Fruit fly (Drosophila melanogaster) whole organism, embryonic: ENCODE results near the gene CG6126.

Source experiments
- Adf1 ChIP-seq: fragments of 200-800 bp; sonication (Bioruptor generic); IDR thresholded peaks from 2 replicates; pipeline ENCODE4 v1.3.6; 2022; ENCODE audit warnings: missing biosample characterization, missing genetic modification characterization
- Antp ChIP-seq: fragments of 200-800 bp; sonication (Bioruptor generic); optimal IDR thresholded peaks from 3 replicates; lab custom pipeline; 2016; ENCODE audit warnings: missing biosample characterization, missing genetic modification characterization
- B-H2 ChIP-seq: fragments of 200-800 bp; sonication (Bioruptor generic); optimal IDR thresholded peaks from 2 replicates; lab custom pipeline; 2018; ENCODE audit warnings: missing biosample characterization, mild to moderate bottlenecking, missing genetic modification characterization
- CG10979 ChIP-seq: fragments of 200-800 bp; sonication (Bioruptor generic); optimal IDR thresholded peaks from 2 replicates; lab custom pipeline; 2018; ENCODE audit warnings: missing biosample characterization, mild to moderate bottlenecking, missing genetic modification characterization, moderate library complexity
- CG12071 ChIP-seq: fragments of 200-800 bp; sonication (Bioruptor generic); optimal IDR thresholded peaks from 3 replicates; lab custom pipeline; 2018; ENCODE audit warnings: missing biosample characterization, mild to moderate bottlenecking, missing genetic modification characterization
- CG13287 ChIP-seq: fragments of 200-800 bp; sonication (Bioruptor generic); IDR thresholded peaks from 2 replicates; pipeline ENCODE4 v1.3.6; 2022; ENCODE audit warnings: missing biosample characterization, missing genetic modification characterization; ENCODE audit not compliant: partially characterized antibody
- CG13894 ChIP-seq: fragments of 200-800 bp; sonication (Bioruptor generic); optimal IDR thresholded peaks from 3 replicates; lab custom pipeline; 2018; ENCODE audit warnings: missing biosample characterization, mild to moderate bottlenecking, missing genetic modification characterization, moderate library complexity
- CG14667 ChIP-seq: fragments of 200-800 bp; sonication (Bioruptor generic); IDR thresholded peaks from 2 replicates; pipeline ENCODE4 v1.3.6; 2022; ENCODE audit warnings: missing biosample characterization, missing genetic modification characterization
- CG1603 ChIP-seq: fragments of 200-800 bp; sonication (Bioruptor generic); optimal IDR thresholded peaks from 2 replicates; lab custom pipeline; 2019; ENCODE audit warnings: missing biosample characterization, mild to moderate bottlenecking, missing genetic modification characterization, moderate library complexity
- CG1647 ChIP-seq: fragments of 200-800 bp; sonication (Bioruptor generic); optimal IDR thresholded peaks from 3 replicates; lab custom pipeline; 2016; ENCODE audit warnings: missing biosample characterization, missing genetic modification characterization
- CG16779 ChIP-seq: fragments of 200-800 bp; sonication (Bioruptor generic); IDR thresholded peaks from 2 replicates; pipeline ENCODE4 v1.3.6; 2022; ENCODE audit warnings: missing biosample characterization, missing genetic modification characterization
- CG31388 ChIP-seq: fragments of 200-800 bp; sonication (Bioruptor generic); optimal IDR thresholded peaks from 2 replicates; lab custom pipeline; 2016; ENCODE audit warnings: missing biosample characterization, missing genetic modification characterization
- CG31441 ChIP-seq: fragments of 200-800 bp; sonication (Bioruptor generic); IDR thresholded peaks from 2 replicates; pipeline ENCODE4 v1.3.6; 2022; ENCODE audit warnings: missing biosample characterization, missing genetic modification characterization
- CG4360 ChIP-seq: fragments of 200-800 bp; sonication (Bioruptor generic); IDR thresholded peaks from 2 replicates; pipeline ENCODE4 v1.3.6; 2022; ENCODE audit warnings: missing biosample characterization, missing genetic modification characterization
- CG43689 ChIP-seq: fragments of 200-800 bp; sonication (Bioruptor generic); IDR thresholded peaks from 2 replicates; pipeline ENCODE4 v1.3.6; 2022; ENCODE audit warnings: missing biosample characterization, missing genetic modification characterization
- CG5180 ChIP-seq: fragments of 200-800 bp; sonication (Bioruptor generic); optimal IDR thresholded peaks from 3 replicates; lab custom pipeline; 2017; ENCODE audit warnings: missing biosample characterization, missing genetic modification characterization, mild to moderate bottlenecking, moderate library complexity, missing genetic modification reagents
- CG6813 ChIP-seq: fragments of 200-800 bp; sonication (Bioruptor generic); optimal IDR thresholded peaks from 2 replicates; lab custom pipeline; 2017; ENCODE audit warnings: missing biosample characterization, missing genetic modification characterization, mild to moderate bottlenecking, moderate library complexity, missing genetic modification reagents
- CG7556 ChIP-seq: fragments of 200-800 bp; sonication (Bioruptor generic); optimal IDR thresholded peaks from 2 replicates; lab custom pipeline; 2017; ENCODE audit warnings: missing biosample characterization, mild to moderate bottlenecking, missing genetic modification characterization
- CG7928 ChIP-seq: fragments of 200-800 bp; sonication (Bioruptor generic); optimal IDR thresholded peaks from 2 replicates; lab custom pipeline; 2017; ENCODE audit warnings: missing biosample characterization, mild to moderate bottlenecking, missing genetic modification characterization
- CG8290 ChIP-seq, 3 experiments: fragments of 200-800 bp; sonication (Bioruptor generic); optimal IDR thresholded peaks; 2 replicates each; lab custom pipeline; 2016 to 2019; ENCODE audit warnings: missing biosample characterization in 3 of 3, missing genetic modification characterization in 3 of 3, mild to moderate bottlenecking in 2 of 3, moderate library complexity in 1 of 3
- CG9932 ChIP-seq: fragments of 200-800 bp; sonication (Bioruptor generic); IDR thresholded peaks from 2 replicates; pipeline ENCODE4 v1.3.6; 2022; ENCODE audit warnings: missing biosample characterization, missing genetic modification characterization
- CkIIα-i1 ChIP-seq: fragments of 200-800 bp; sonication (Bioruptor generic); IDR thresholded peaks from 2 replicates; pipeline ENCODE4 v1.3.6; 2022; ENCODE audit warnings: missing biosample characterization, missing genetic modification characterization
- Dad ChIP-seq: fragments of 200-800 bp; sonication (Bioruptor generic); optimal IDR thresholded peaks from 3 replicates; lab custom pipeline; 2016; ENCODE audit warnings: missing biosample characterization, missing genetic modification characterization
- ERR ChIP-seq: fragments of 200-800 bp; sonication (Bioruptor generic); optimal IDR thresholded peaks from 2 replicates; lab custom pipeline; 2016; ENCODE audit warnings: missing biosample characterization, missing genetic modification characterization
- Eip74EF ChIP-seq, 2 experiments: fragments of 200-800 bp in 1 of 2; fragments of >200 bp in 1 of 2; sonication (Bioruptor generic) in 1 of 2; optimal IDR thresholded peaks; 2 replicates each; lab custom pipeline; 2017 to 2019; ENCODE audit warnings: missing biosample characterization in 2 of 2, missing genetic modification characterization in 2 of 2, mild to moderate bottlenecking in 1 of 2, moderate library complexity in 1 of 2
- Fer3 ChIP-seq: fragments of 200-800 bp; sonication (Bioruptor generic); optimal IDR thresholded peaks from 2 replicates; lab custom pipeline; 2018; ENCODE audit warnings: missing biosample characterization, mild to moderate bottlenecking, missing genetic modification characterization, moderate library complexity
- HLH54F ChIP-seq: fragments of 200-800 bp; sonication (Bioruptor generic); optimal IDR thresholded peaks from 3 replicates; lab custom pipeline; 2016; ENCODE audit warnings: missing biosample characterization, missing genetic modification characterization
- Hmr ChIP-seq: fragments of 200-800 bp; sonication (Bioruptor generic); optimal IDR thresholded peaks from 3 replicates; lab custom pipeline; 2017; ENCODE audit warnings: mild to moderate bottlenecking, missing biosample characterization, missing genetic modification reagents, missing genetic modification characterization
- Max ChIP-seq: fragments of 200-800 bp; sonication (Bioruptor generic); optimal IDR thresholded peaks from 2 replicates; lab custom pipeline; 2016; ENCODE audit warnings: missing biosample characterization, mild to moderate bottlenecking, missing genetic modification characterization
- Med ChIP-seq: fragments of 200-800 bp; sonication (Bioruptor generic); peaks from one replicate; lab custom pipeline; 2016; ENCODE audit warnings: missing biosample characterization, missing genetic modification characterization, mild to moderate bottlenecking, inconsistent platforms, moderate library complexity
- Mes4 ChIP-seq: fragments of 200-800 bp; sonication (Bioruptor generic); optimal IDR thresholded peaks from 2 replicates; lab custom pipeline; 2016; ENCODE audit warnings: missing biosample characterization, missing genetic modification characterization
- Nf-YC ChIP-seq: fragments of 200-800 bp; optimal IDR thresholded peaks from 3 replicates; lab custom pipeline; 2019; ENCODE audit warnings: missing biosample characterization, mild to moderate bottlenecking, missing genetic modification characterization, moderate library complexity
- Pdp1 ChIP-seq, 2 experiments: fragments of 200-800 bp; sonication (Bioruptor generic); optimal IDR thresholded peaks; 3 replicates each; lab custom pipeline; 2016; ENCODE audit warnings: missing biosample characterization in 2 of 2, missing genetic modification characterization in 2 of 2, mild to moderate bottlenecking in 1 of 2, moderate library complexity in 1 of 2
- Sry-β ChIP-seq: fragments of 200-800 bp; sonication (Bioruptor generic); optimal IDR thresholded peaks from 2 replicates; lab custom pipeline; 2018; ENCODE audit warnings: missing biosample characterization, mild to moderate bottlenecking, missing genetic modification characterization, moderate library complexity
- Ssrp ChIP-seq: fragments of 200-800 bp; sonication (Bioruptor generic); optimal IDR thresholded peaks from 2 replicates; lab custom pipeline; 2018; ENCODE audit warnings: missing biosample characterization, mild to moderate bottlenecking, missing genetic modification characterization, moderate library complexity
- abd-A ChIP-seq: fragments of 200-800 bp; sonication (Bioruptor generic); optimal IDR thresholded peaks from 3 replicates; lab custom pipeline; 2019; ENCODE audit warnings: missing biosample characterization, mild to moderate bottlenecking, missing genetic modification characterization, moderate library complexity
- aop ChIP-seq: fragments of 200-800 bp; sonication (Bioruptor generic); IDR thresholded peaks from 2 replicates; pipeline ENCODE4 v1.3.6; 2022; ENCODE audit warnings: missing biosample characterization, missing genetic modification characterization
- ap ChIP-seq: fragments of 200-800 bp; sonication (Bioruptor generic); IDR thresholded peaks from 2 replicates; pipeline ENCODE4 v1.3.6; 2022; ENCODE audit warnings: missing biosample characterization, missing genetic modification characterization
- caup ChIP-seq: fragments of 200-800 bp; sonication (Bioruptor generic); optimal IDR thresholded peaks from 3 replicates; lab custom pipeline; 2017; ENCODE audit warnings: missing biosample characterization, mild to moderate bottlenecking, missing genetic modification characterization, moderate library complexity; ENCODE audit not compliant: severe bottlenecking
- ci ChIP-seq: fragments of 200-800 bp; sonication (Bioruptor generic); IDR thresholded peaks from 3 replicates; pipeline ENCODE4 v1.3.6; 2022; ENCODE audit warnings: missing biosample characterization, missing genetic modification characterization
- crol ChIP-seq: fragments of 200-800 bp; sonication (Bioruptor generic); IDR thresholded peaks from 2 replicates; pipeline ENCODE4 v1.3.6; 2022; ENCODE audit warnings: missing biosample characterization, missing genetic modification characterization
- kah ChIP-seq: fragments of 200-800 bp; sonication (Bioruptor generic); optimal IDR thresholded peaks from 2 replicates; lab custom pipeline; 2018; ENCODE audit warnings: missing biosample characterization, mild to moderate bottlenecking, missing genetic modification characterization
- mirr ChIP-seq: fragments of 200-800 bp; sonication (Bioruptor generic); optimal IDR thresholded peaks from 3 replicates; lab custom pipeline; 2018; ENCODE audit warnings: missing biosample characterization, mild to moderate bottlenecking, missing genetic modification characterization
- repo ChIP-seq: fragments of 200-800 bp; sonication (Bioruptor generic); optimal IDR thresholded peaks from 2 replicates; lab custom pipeline; 2016; ENCODE audit warnings: missing biosample characterization, missing genetic modification characterization
- slp2 ChIP-seq: fragments of 200-800 bp; sonication (Bioruptor generic); optimal IDR thresholded peaks from 2 replicates; lab custom pipeline; 2016; ENCODE audit warnings: missing biosample characterization, missing genetic modification characterization
- sr ChIP-seq: fragments of 200-800 bp; sonication (Bioruptor generic); IDR thresholded peaks from 3 replicates; pipeline ENCODE4 v1.3.6; 2022; ENCODE audit warnings: missing biosample characterization, missing genetic modification characterization
- tna ChIP-seq: fragments of 200-800 bp; sonication (Bioruptor generic); IDR thresholded peaks from 2 replicates; pipeline ENCODE4 v1.3.6; 2022; ENCODE audit warnings: missing biosample characterization, missing genetic modification characterization; ENCODE audit not compliant: partially characterized antibody

CG6126 gene

DNA sequence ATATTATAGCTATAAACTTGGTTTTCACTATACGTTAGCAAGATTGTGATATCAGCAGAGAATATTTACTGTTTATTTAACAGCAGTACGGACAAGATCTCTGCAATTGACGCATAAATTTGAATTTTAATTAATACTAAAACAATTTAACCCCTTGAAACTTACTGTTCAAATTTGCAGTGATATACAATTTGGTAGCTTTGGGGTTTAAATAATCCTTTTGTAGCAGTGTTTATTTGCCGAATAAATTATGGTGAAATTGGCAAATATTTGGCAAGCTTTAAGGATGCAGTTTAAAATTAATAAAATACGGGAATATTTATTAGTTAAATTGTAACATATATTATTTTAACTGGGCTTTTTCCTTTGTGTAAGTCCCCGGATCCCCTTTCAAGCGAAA lies 14.5 kb upstream of the CG6126 start (continued):
- TF ChIP-seq HLH54F (GFP tag; lab: Kevin White, UChicago): no peak
- TF ChIP-seq aop: no peak
- no peak for TF ChIP-seq caup (GFP tag; lab: Kevin White, UChicago)
- no peak for TF ChIP-seq CG7928 (GFP tag; lab: Kevin White, UChicago)
- no peak for TF ChIP-seq CG5180 (GFP tag; lab: Kevin White, UChicago)
- TF ChIP-seq Max (GFP tag; lab: Kevin White, UChicago): no peak
- no peak for TF ChIP-seq Eip74EF (GFP tag; optimal IDR thresholded peaks at IDR 0.05; lab: Kevin White, UChicago)
- TF ChIP-seq Dad: no peak
- TF ChIP-seq CG10979 (tag; lab: Kevin White, UChicago): no peak
- no peak for TF ChIP-seq CG1647 (GFP tag; lab: Kevin White, UChicago)
- TF ChIP-seq CG7556 (GFP tag; lab: Kevin White, UChicago): peak; percentile 0
- TF ChIP-seq CG13287 (GFP tag; lab: Robert Waterston, UW): no peak
- 0 out of 2 replicates have a peak, but pooled peaks have one; percentile 16 for TF ChIP-seq CG31441 (GFP tag; lab: Robert Waterston, UW)

DNA sequence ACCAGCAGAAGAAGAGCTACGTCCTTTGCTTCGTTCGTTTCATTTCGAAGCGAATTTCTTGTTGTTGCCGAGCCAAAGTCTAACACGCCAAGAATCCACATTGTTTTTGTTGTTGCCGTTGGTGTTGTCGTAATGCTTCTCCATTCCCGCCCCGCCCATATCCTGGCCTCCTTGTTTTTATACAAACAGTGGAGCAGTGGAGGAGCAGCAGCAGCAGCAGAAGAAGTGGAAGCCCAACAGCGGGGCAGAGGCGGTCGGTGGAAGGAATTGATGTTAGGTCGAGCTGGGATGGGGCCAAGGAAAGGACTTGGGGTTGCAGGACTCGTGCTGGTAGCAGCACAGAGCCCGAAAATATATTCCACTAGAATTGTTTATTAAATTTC lies 12.4 kb upstream of the CG6126 start:
- TF ChIP-seq CG12071 (GFP tag; lab: Kevin White, UChicago): peak; percentile 17
- no peak for TF ChIP-seq ERR (GFP tag; lab: Kevin White, UChicago)
- peak; percentile 12 for TF ChIP-seq mirr (GFP tag; lab: Kevin White, UChicago)
- TF ChIP-seq tna: 0 out of 2 replicates have a peak, but pooled peaks have one; percentile 18
- TF ChIP-seq CG8290 (GFP tag; optimal IDR thresholded peaks at IDR 0.05; lab: Kevin White, UChicago): no peak
- peak in 1 of 2 experiments; percentile 1 for TF ChIP-seq CG8290 (tag; optimal IDR thresholded peaks at IDR 0.05; lab: Kevin White, UChicago)
- 0 out of 3 replicates have a peak, but pooled peaks have one; percentile 44 for TF ChIP-seq ci (GFP tag; lab: Robert Waterston, UW)
- TF ChIP-seq CG4360 (GFP tag; lab: Robert Waterston, UW): peak; percentile 49; the same call in 1 of the 2 replicates
- peak; percentile 79 for TF ChIP-seq CG13894 (tag; lab: Kevin White, UChicago)
- 0 out of 2 replicates have a peak, but pooled peaks have one; percentile 20 for TF ChIP-seq CG9932
- peak in 1 of 2 experiments; percentile 1 for TF ChIP-seq Pdp1 (GFP tag; optimal IDR thresholded peaks at IDR 0.05; lab: Kevin White, UChicago)
- TF ChIP-seq CG14667: no peak
- no peak for TF ChIP-seq Ssrp
- TF ChIP-seq CG6813: no peak
- TF ChIP-seq crol (GFP tag; lab: Robert Waterston, UW): peak; percentile 71
- no peak for TF ChIP-seq Sry-β (GFP tag; lab: Kevin White, UChicago)
- peak; percentile 62 for TF ChIP-seq Med (GFP tag; lab: Kevin White, UChicago)
- TF ChIP-seq Nf-YC (tag; lab: Kevin White, UChicago): no peak
- TF ChIP-seq abd-A: peak; percentile 90
- TF ChIP-seq Adf1 (GFP tag; lab: Robert Waterston, UW): peak; percentile 75
- peak; percentile 49; the same call in 1 of the 2 replicates for TF ChIP-seq CG16779
- no peak for TF ChIP-seq ap (GFP tag; lab: Robert Waterston, UW)
- TF ChIP-seq CG31388: no peak

DNA sequence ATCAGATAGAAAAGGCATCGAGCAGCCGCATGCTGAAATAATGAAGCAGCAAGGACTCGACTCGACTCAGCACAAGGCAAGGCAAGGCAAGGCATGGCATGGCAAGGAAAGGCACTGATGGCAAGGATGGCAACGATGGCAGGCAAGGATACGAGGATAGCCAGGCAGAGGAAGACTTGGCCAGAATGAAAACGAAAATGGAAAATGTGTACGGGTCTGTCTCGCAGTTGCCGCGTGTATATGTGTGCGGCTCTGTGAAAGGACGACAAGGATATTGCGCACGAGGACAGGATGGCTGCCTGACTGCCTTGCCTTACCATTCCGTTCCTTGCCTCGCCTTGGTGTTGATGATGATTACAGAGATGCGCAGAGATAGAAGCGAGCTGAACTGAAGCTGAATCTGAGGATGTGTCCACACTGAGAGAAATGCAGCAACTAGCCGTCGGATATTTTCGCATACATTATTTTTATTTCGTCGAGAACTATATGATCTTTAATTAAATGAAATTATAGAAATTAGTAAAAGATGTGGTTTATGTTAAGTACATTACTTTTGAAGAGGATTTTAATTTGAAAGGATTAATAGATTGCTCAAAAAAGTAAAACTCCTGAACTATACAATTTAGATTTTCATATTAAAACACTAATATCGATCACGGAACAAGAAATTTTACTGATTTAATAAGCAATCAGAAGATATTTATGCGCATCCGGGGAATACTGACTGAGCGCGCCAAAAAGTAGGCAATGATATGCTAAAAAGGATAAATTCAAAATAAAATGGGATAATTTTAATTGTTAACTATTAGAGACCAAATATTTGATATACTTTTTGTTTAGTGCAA lies 11.8 kb upstream of the CG6126 start:
- TF ChIP-seq CG1603 (tag; lab: Kevin White, UChicago) (no peak), Ssrp (peak; percentile 10), repo (no peak), CkIIα-i1 (GFP tag; lab: Robert Waterston, UW) (no peak), Mes4 (GFP tag; lab: Kevin White, UChicago) (no peak), CG43689 (GFP tag; lab: Robert Waterston, UW) (no peak), Antp (GFP tag; lab: Kevin White, UChicago) (no peak), sr (GFP tag; lab: Robert Waterston, UW) (0 out of 3 replicates have a peak, but pooled peaks have one; percentile 9), Hmr (GFP tag; lab: Kevin White, UChicago) (no peak), slp2 (no peak), kah (GFP tag; lab: Kevin White, UChicago) (no peak), B-H2 (GFP tag; lab: Kevin White, UChicago) (no peak), Fer3 (tag; lab: Kevin White, UChicago) (peak; percentile 8)
